Fruit fly (Drosophila melanogaster) whole organism, prepupa: ENCODE data around the gene cdi.

Experiments
- CG10631 ChIP-seq: fragments of 200-800 bp; sonication (Bioruptor generic); optimal IDR thresholded peaks from 2 replicates; lab custom pipeline; 2016; ENCODE audit warnings: missing biosample characterization, missing genetic modification characterization
- CG10669 ChIP-seq: fragments of 200-800 bp; sonication (Bioruptor generic); optimal IDR thresholded peaks from 3 replicates; lab custom pipeline; 2018; ENCODE audit warnings: missing biosample characterization, mild to moderate bottlenecking, missing genetic modification characterization, moderate library complexity
- CG11762 ChIP-seq: fragments of 200-800 bp; sonication (Bioruptor generic); optimal IDR thresholded peaks from 3 replicates; lab custom pipeline; 2016; ENCODE audit warnings: missing biosample characterization, missing genetic modification characterization; ENCODE audit not compliant: insufficient read depth
- CG11902 ChIP-seq: fragments of 200-800 bp; sonication (Bioruptor generic); optimal IDR thresholded peaks from 3 replicates; lab custom pipeline; 2016; ENCODE audit warnings: missing biosample characterization, missing genetic modification characterization
- CG16779 ChIP-seq: fragments of 200-800 bp; sonication (Bioruptor generic); optimal IDR thresholded peaks from 3 replicates; lab custom pipeline; 2017; ENCODE audit warnings: missing biosample characterization, mild to moderate bottlenecking, missing genetic modification characterization
- CG3032 ChIP-seq: fragments of 200-800 bp; optimal IDR thresholded peaks from 2 replicates; lab custom pipeline; 2019; ENCODE audit warnings: missing biosample characterization, mild to moderate bottlenecking, missing genetic modification characterization, moderate library complexity
- CG31627 ChIP-seq: fragments of 200-800 bp; sonication (Bioruptor generic); optimal IDR thresholded peaks from 3 replicates; lab custom pipeline; 2016; ENCODE audit warnings: missing biosample characterization, missing genetic modification characterization
- CG32006 ChIP-seq: fragments of 200-800 bp; sonication (Bioruptor generic); optimal IDR thresholded peaks from 3 replicates; lab custom pipeline; 2017; ENCODE audit warnings: missing biosample characterization, mild to moderate bottlenecking, missing genetic modification characterization
- CG34406 ChIP-seq: fragments of 200-800 bp; sonication (Bioruptor generic); optimal IDR thresholded peaks from 3 replicates; lab custom pipeline; 2016; ENCODE audit warnings: missing biosample characterization, missing genetic modification characterization
- CG4318 ChIP-seq: fragments of 200-800 bp; sonication (Bioruptor generic); optimal IDR thresholded peaks from 3 replicates; lab custom pipeline; 2017; ENCODE audit warnings: missing biosample characterization, mild to moderate bottlenecking, missing genetic modification characterization
- CG6163 ChIP-seq: fragments of 200-800 bp; sonication (Bioruptor generic); IDR thresholded peaks from 3 replicates; pipeline ENCODE4 v1.3.6; 2022; ENCODE audit warnings: missing biosample characterization, missing genetic modification characterization
- CG6276 ChIP-seq: fragments of 200-800 bp; sonication (Bioruptor generic); optimal IDR thresholded peaks from 2 replicates; lab custom pipeline; 2017; ENCODE audit warnings: missing biosample characterization, mild to moderate bottlenecking, missing genetic modification characterization
- CG6808 ChIP-seq: fragments of 200-800 bp; sonication (Bioruptor generic); optimal IDR thresholded peaks from 3 replicates; lab custom pipeline; 2017; ENCODE audit warnings: missing biosample characterization, missing genetic modification characterization, mild to moderate bottlenecking, moderate library complexity, missing genetic modification reagents
- CG6854 ChIP-seq: fragments of 200-800 bp; sonication (Bioruptor generic); optimal IDR thresholded peaks from 2 replicates; lab custom pipeline; 2017; ENCODE audit warnings: missing biosample characterization, mild to moderate bottlenecking, missing genetic modification characterization
- CG7368 ChIP-seq: fragments of 200-800 bp; sonication (Bioruptor generic); optimal IDR thresholded peaks from 3 replicates; lab custom pipeline; 2016; ENCODE audit warnings: missing biosample characterization, missing genetic modification characterization
- CG8119 ChIP-seq: fragments of 200-800 bp; sonication (Bioruptor generic); IDR thresholded peaks from 3 replicates; pipeline ENCODE4 v1.3.6; 2022; ENCODE audit warnings: missing biosample characterization, missing genetic modification characterization
- CG8319 ChIP-seq: fragments of 200-800 bp; sonication (Bioruptor generic); optimal IDR thresholded peaks from 3 replicates; lab custom pipeline; 2016; ENCODE audit warnings: missing biosample characterization, missing genetic modification characterization
- Eip78C ChIP-seq: fragments of 200-800 bp; sonication (Bioruptor generic); peaks from one replicate; lab custom pipeline; 2016; ENCODE audit warnings: missing biosample characterization, missing genetic modification characterization
- Hr38 ChIP-seq: sonication (Bioruptor generic); optimal IDR thresholded peaks from 2 replicates; lab custom pipeline; 2016; ENCODE audit warnings: missing biosample characterization, missing genetic modification characterization
- Lpt ChIP-seq: fragments of 200-800 bp; sonication (Bioruptor generic); optimal IDR thresholded peaks from 3 replicates; lab custom pipeline; 2016; ENCODE audit warnings: missing biosample characterization, missing genetic modification characterization
- Met ChIP-seq: fragments of 200-800 bp; sonication (Bioruptor generic); optimal IDR thresholded peaks from 3 replicates; lab custom pipeline; 2016; ENCODE audit warnings: missing biosample characterization, missing genetic modification characterization
- Smox ChIP-seq: fragments of 200-800 bp; sonication (Bioruptor generic); optimal IDR thresholded peaks from 3 replicates; lab custom pipeline; 2016; ENCODE audit warnings: missing biosample characterization, missing genetic modification characterization
- Sox102F ChIP-seq: fragments of 200-800 bp; sonication (Bioruptor generic); optimal IDR thresholded peaks from 2 replicates; lab custom pipeline; 2016; ENCODE audit warnings: missing biosample characterization, mild to moderate bottlenecking, missing genetic modification characterization
- Sox14 ChIP-seq: fragments of 200-800 bp; sonication (Bioruptor generic); optimal IDR thresholded peaks from 3 replicates; lab custom pipeline; 2016; ENCODE audit warnings: missing biosample characterization, missing genetic modification characterization
- achi ChIP-seq: fragments of 200-800 bp; sonication (Bioruptor generic); optimal IDR thresholded peaks from 3 replicates; lab custom pipeline; 2016; ENCODE audit warnings: missing biosample characterization, missing genetic modification characterization
- acj6 ChIP-seq: fragments of 200-800 bp; sonication (Bioruptor generic); optimal IDR thresholded peaks from 3 replicates; lab custom pipeline; 2016; ENCODE audit warnings: missing biosample characterization, missing genetic modification characterization
- cyc ChIP-seq: fragments of 200-800 bp; sonication (Bioruptor generic); optimal IDR thresholded peaks from 3 replicates; lab custom pipeline; 2016; ENCODE audit warnings: missing biosample characterization, missing genetic modification characterization
- dac ChIP-seq: fragments of 200-800 bp; sonication (Bioruptor generic); optimal IDR thresholded peaks from 2 replicates; lab custom pipeline; 2017; ENCODE audit warnings: missing biosample characterization, mild to moderate bottlenecking, missing genetic modification characterization
- dsx ChIP-seq: fragments of 200-800 bp; optimal IDR thresholded peaks from 3 replicates; lab custom pipeline; 2019; ENCODE audit warnings: missing biosample characterization, mild to moderate bottlenecking, missing genetic modification characterization, moderate library complexity; ENCODE audit not compliant: poor library complexity, severe bottlenecking
- eg ChIP-seq: fragments of 200-800 bp; sonication (Bioruptor generic); IDR thresholded peaks from 3 replicates; pipeline ENCODE4 v1.3.6; 2022; ENCODE audit warnings: missing biosample characterization, missing genetic modification characterization
- esn ChIP-seq: fragments of 200-800 bp; sonication (Bioruptor generic); optimal IDR thresholded peaks from 2 replicates; lab custom pipeline; 2016; ENCODE audit warnings: missing biosample characterization, mild to moderate bottlenecking, missing genetic modification characterization, moderate library complexity
- fkh ChIP-seq: fragments of 200-800 bp; sonication (Bioruptor generic); optimal IDR thresholded peaks from 3 replicates; lab custom pipeline; 2017; ENCODE audit warnings: missing biosample characterization, mild to moderate bottlenecking, missing genetic modification characterization, moderate library complexity
- pdm3 ChIP-seq: fragments of 200-800 bp; sonication (Bioruptor generic); optimal IDR thresholded peaks from 3 replicates; lab custom pipeline; 2016; ENCODE audit warnings: missing biosample characterization, missing genetic modification characterization
- salr ChIP-seq, 2 experiments: fragments of 200-800 bp; sonication (Bioruptor generic); optimal IDR thresholded peaks; 3 replicates each; lab custom pipeline; 2016 to 2018; ENCODE audit warnings: missing biosample characterization in 2 of 2, missing genetic modification characterization in 2 of 2, mild to moderate bottlenecking in 1 of 2
- spab ChIP-seq: fragments of 200-800 bp; sonication (Bioruptor generic); optimal IDR thresholded peaks from 2 replicates; lab custom pipeline; 2017; ENCODE audit warnings: missing biosample characterization, mild to moderate bottlenecking, missing genetic modification characterization, missing genetic modification reagents
- ss ChIP-seq, 2 experiments: fragments of 200-800 bp; sonication (Bioruptor generic); optimal IDR thresholded peaks; 2 replicates in 1 of 2; 3 replicates in 1 of 2; lab custom pipeline; 2017 to 2018; ENCODE audit warnings: mild to moderate bottlenecking in 2 of 2, missing biosample characterization in 2 of 2, missing genetic modification characterization in 2 of 2, moderate library complexity in 1 of 2

Gene cdi

dm6 chr3R:19093127-19093812 is 800 bp downstream of the cdi start (continued):
- TF ChIP-seq spab (GFP tag; lab: Kevin White, UChicago) = no peak
- TF ChIP-seq CG7368 = no peak
- peak; percentile 6 for TF ChIP-seq CG31627 (GFP tag; lab: Kevin White, UChicago)
- TF ChIP-seq Sox14 (GFP tag; lab: Kevin White, UChicago) = peak; percentile 21
- no peak for TF ChIP-seq CG4318 (GFP tag; lab: Kevin White, UChicago)
- TF ChIP-seq CG6808 (GFP tag; lab: Kevin White, UChicago) = peak; percentile 13
- no peak for TF ChIP-seq CG8119 (GFP tag; lab: Robert Waterston, UW)
- TF ChIP-seq CG32006 (GFP tag; lab: Kevin White, UChicago) = peak; percentile 53
- TF ChIP-seq CG10669 (GFP tag; lab: Kevin White, UChicago) = peak; percentile 10
- TF ChIP-seq esn (GFP tag; lab: Kevin White, UChicago) = peak; percentile 28
- peak; percentile 20 for TF ChIP-seq acj6 (GFP tag; lab: Kevin White, UChicago)
- no peak for TF ChIP-seq CG16779
- peak; percentile 27 for TF ChIP-seq Sox102F (GFP tag; lab: Kevin White, UChicago)
- TF ChIP-seq CG3032 (tag; lab: Kevin White, UChicago) = peak; percentile 46
- peak; percentile 34 for TF ChIP-seq pdm3 (GFP tag; lab: Kevin White, UChicago)
- no peak for TF ChIP-seq CG8319 (GFP tag; lab: Kevin White, UChicago)
- TF ChIP-seq dac (GFP tag; lab: Kevin White, UChicago) = no peak
- no peak for TF ChIP-seq CG11902 (GFP tag; lab: Kevin White, UChicago)
- TF ChIP-seq achi (GFP tag; lab: Kevin White, UChicago) = no peak
- TF ChIP-seq eg = no peak
- 0 out of 3 replicates have a peak, but pooled peaks have one; percentile 52 for TF ChIP-seq CG6163 (GFP tag; lab: Robert Waterston, UW)
- TF ChIP-seq Eip78C (GFP tag; lab: Kevin White, UChicago) = peak; percentile 62
- peak; percentile 18 for TF ChIP-seq CG10631
- TF ChIP-seq, all 60 proteins: peak for 23

- TF ChIP-seq CG7368 = no peak
- no peak for TF ChIP-seq fkh
- TF ChIP-seq CG11762 = no peak
- no peak for TF ChIP-seq Smox (GFP tag; lab: Kevin White, UChicago)
- TF ChIP-seq CG8319 (GFP tag; lab: Kevin White, UChicago) = no peak
- no peak for TF ChIP-seq Sox102F (GFP tag; lab: Kevin White, UChicago)
- TF ChIP-seq CG34406 (GFP tag; lab: Kevin White, UChicago) = no peak
- no peak for TF ChIP-seq Lpt (GFP tag; lab: Kevin White, UChicago)
- no peak for TF ChIP-seq CG6276 (GFP tag; lab: Kevin White, UChicago)
- no peak for TF ChIP-seq ss (GFP tag; optimal IDR thresholded peaks at IDR 0.05; lab: Kevin White, UChicago)
- no peak for TF ChIP-seq Met
- TF ChIP-seq CG16779 = no peak
- no peak for TF ChIP-seq CG6854 (GFP tag; lab: Kevin White, UChicago)
- no peak for TF ChIP-seq salr (GFP tag; optimal IDR thresholded peaks at IDR 0.05; lab: Kevin White, UChicago)
- no peak for TF ChIP-seq cyc (GFP tag; lab: Kevin White, UChicago)
- TF ChIP-seq, all 60 proteins: peak for 0
Measured at dm6 chr3R:19092367-19093126, 1.5 kb downstream of the cdi start.

- TF ChIP-seq dsx (GFP tag; lab: Kevin White, UChicago) (no peak), Hr38 (GFP tag; lab: Kevin White, UChicago) (no peak), CG6808 (GFP tag; lab: Kevin White, UChicago) (no peak)
- TF ChIP-seq, all 60 proteins: peak for 0
Measured at dm6 chr3R:19091749-19092264, 2.3 kb downstream of the cdi start.
